Worm (Caenorhabditis elegans) whole organism, L4 larva: ENCODE results near the gene ZK380.6.

Experiments
- F37D6.2 ChIP-seq: sonication (generic microtip); optimal IDR thresholded peaks from 2 replicates; lab custom pipeline; 2016; ENCODE audit warnings: mild to moderate bottlenecking, missing genetic modification characterization, missing compliant biosample characterization
- T20F7.1 ChIP-seq: fragments of 200-800 bp; sonication (Bioruptor generic); optimal IDR thresholded peaks from 2 replicates; lab custom pipeline; 2018; ENCODE audit warnings: mild to moderate bottlenecking, missing genetic modification characterization, missing compliant biosample characterization
- Y105C5A.15 ChIP-seq: fragments of 200-800 bp; sonication (Bioruptor generic); IDR thresholded peaks from 2 replicates; pipeline ENCODE4 v1.3.6; 2022; ENCODE audit warnings: missing genetic modification characterization, missing compliant biosample characterization
- Y48G9A.11 ChIP-seq: fragments of 200-800 bp; sonication (Bioruptor generic); IDR thresholded peaks from 2 replicates; pipeline ENCODE4 v1.3.6; 2022; ENCODE audit warnings: missing genetic modification reagents, missing genetic modification characterization, missing compliant biosample characterization
- Y75B8A.6 ChIP-seq: fragments of 200-800 bp; sonication (Bioruptor generic); IDR thresholded peaks from 2 replicates; pipeline ENCODE4 v1.3.6; 2022; ENCODE audit warnings: missing genetic modification reagents, missing genetic modification characterization, missing compliant biosample characterization
- aha-1 ChIP-seq: fragments of 150-350 bp; peaks from one replicate; lab custom pipeline; 2014; ENCODE audit warnings: missing biosample characterization, missing genetic modification characterization
- ama-1 ChIP-seq: fragments of 150-350 bp; optimal IDR thresholded peaks from 2 replicates; lab custom pipeline; 2014; ENCODE audit warnings: inconsistent platforms, mixed read lengths
- arid-1 ChIP-seq: fragments of 200-800 bp; sonication (Bioruptor generic); conservative IDR thresholded peaks from 2 replicates; pipeline ENCODE4 v1.3.6; 2022; ENCODE audit warnings: missing genetic modification reagents, missing genetic modification characterization, missing compliant biosample characterization
- attf-4 ChIP-seq: sonication (generic microtip); optimal IDR thresholded peaks from 3 replicates; lab custom pipeline; 2017; ENCODE audit warnings: missing biosample characterization, missing genetic modification characterization
- ceh-20 ChIP-seq: fragments of 200-800 bp; sonication (Bioruptor generic); IDR thresholded peaks from 2 replicates; pipeline ENCODE4 v1.3.6; 2022; ENCODE audit warnings: missing genetic modification reagents, missing genetic modification characterization, missing compliant biosample characterization
- ceh-44 ChIP-seq: fragments of 200-800 bp; sonication (Bioruptor generic); IDR thresholded peaks from 2 replicates; pipeline ENCODE4 v1.3.6; 2022; ENCODE audit warnings: missing genetic modification reagents, missing genetic modification characterization, missing compliant biosample characterization
- daf-16 ChIP-seq, 3 experiments: sonication (generic microtip); optimal IDR thresholded peaks; 2 replicates each; lab custom pipeline; 2016 to 2017; ENCODE audit warnings: missing genetic modification characterization in 3 of 3, missing genetic modification reagents in 3 of 3, mild to moderate bottlenecking in 2 of 3, missing compliant biosample characterization in 2 of 3, missing biosample characterization in 1 of 3, moderate library complexity in 1 of 3
- daf-19 ChIP-seq: fragments of 200-800 bp; sonication (Bioruptor generic); conservative IDR thresholded peaks from 2 replicates; pipeline ENCODE4 v1.3.6; 2022; ENCODE audit warnings: missing genetic modification characterization, missing compliant biosample characterization
- daf-8 ChIP-seq: fragments of 200-800 bp; sonication (Bioruptor generic); IDR thresholded peaks from 2 replicates; pipeline ENCODE4 v1.3.6; 2022; ENCODE audit warnings: missing genetic modification characterization, missing compliant biosample characterization
- duxl-1 ChIP-seq: sonication (generic microtip); optimal IDR thresholded peaks from 2 replicates; lab custom pipeline; 2016; ENCODE audit warnings: mild to moderate bottlenecking, missing genetic modification characterization, moderate library complexity, missing compliant biosample characterization; ENCODE audit not compliant: poor library complexity
- egl-27 ChIP-seq: sonication (generic microtip); optimal IDR thresholded peaks from 3 replicates; lab custom pipeline; 2017; ENCODE audit warnings: missing biosample characterization, missing genetic modification reagents, missing genetic modification characterization
- egl-43 ChIP-seq: fragments of 200-800 bp; sonication (Bioruptor generic); IDR thresholded peaks from 2 replicates; pipeline ENCODE4 v1.3.6; 2022; ENCODE audit warnings: missing genetic modification reagents, missing genetic modification characterization, missing compliant biosample characterization
- fos-1 ChIP-seq: fragments of 150-350 bp; optimal IDR thresholded peaks from 2 replicates; lab custom pipeline; 2014; ENCODE audit warnings: missing biosample characterization, missing genetic modification characterization
- gei-8 ChIP-seq: fragments of 200-800 bp; sonication (Bioruptor generic); optimal IDR thresholded peaks from 2 replicates; lab custom pipeline; 2018; ENCODE audit warnings: mild to moderate bottlenecking, missing genetic modification characterization, missing compliant biosample characterization
- hif-1 ChIP-seq, 2 experiments: sonication (generic microtip); optimal IDR thresholded peaks; 2 replicates each; lab custom pipeline; 2016 to 2017; ENCODE audit warnings: missing compliant biosample characterization in 2 of 2, missing genetic modification characterization in 2 of 2, missing genetic modification reagents in 2 of 2, missing genotype in 2 of 2, mild to moderate bottlenecking in 1 of 2
- hlh-11 ChIP-seq: fragments of 200-800 bp; sonication (Bioruptor generic); optimal IDR thresholded peaks from 2 replicates; lab custom pipeline; 2018; ENCODE audit warnings: mild to moderate bottlenecking, missing genetic modification characterization, missing compliant biosample characterization
- lin-29 ChIP-seq: fragments of 200-800 bp; sonication (Bioruptor generic); IDR thresholded peaks from 2 replicates; pipeline ENCODE4 v1.3.6; 2022; ENCODE audit warnings: missing genetic modification reagents, missing genetic modification characterization, missing compliant biosample characterization
- lin-39 ChIP-seq: fragments of 150-350 bp; optimal IDR thresholded peaks from 2 replicates; lab custom pipeline; 2014; ENCODE audit warnings: missing biosample characterization, missing genetic modification reagents, missing genetic modification characterization
- nhr-11 ChIP-seq: fragments of 150-350 bp; optimal IDR thresholded peaks from 2 replicates; lab custom pipeline; 2014; ENCODE audit warnings: missing biosample characterization, missing genetic modification characterization
- nhr-237 ChIP-seq: sonication (generic microtip); optimal IDR thresholded peaks from 2 replicates; lab custom pipeline; 2017; ENCODE audit warnings: missing biosample characterization, missing genetic modification characterization
- nhr-25 ChIP-seq: sonication (generic microtip); optimal IDR thresholded peaks from 2 replicates; lab custom pipeline; 2017; ENCODE audit warnings: missing genetic modification characterization, mild to moderate bottlenecking, missing compliant biosample characterization, antibody characterized with exemption, moderate library complexity, borderline replicate concordance; ENCODE audit not compliant: insufficient read depth
- nhr-28 ChIP-seq: fragments of 150-350 bp; optimal IDR thresholded peaks from 2 replicates; lab custom pipeline; 2014; ENCODE audit warnings: missing biosample characterization, missing genetic modification characterization
- nhr-77 ChIP-seq: fragments of 150-350 bp; optimal IDR thresholded peaks from 2 replicates; lab custom pipeline; 2014; ENCODE audit warnings: missing biosample characterization, missing genetic modification characterization
- php-3 ChIP-seq: fragments of 200-800 bp; sonication (Bioruptor generic); IDR thresholded peaks from 2 replicates; pipeline ENCODE4 v1.3.6; 2022; ENCODE audit warnings: missing genetic modification reagents, missing genetic modification characterization, missing compliant biosample characterization
- pqm-1 ChIP-seq: sonication (generic microtip); optimal IDR thresholded peaks from 2 replicates; lab custom pipeline; 2017; ENCODE audit warnings: missing biosample characterization, missing genetic modification characterization
- rbr-2 ChIP-seq: sonication (generic microtip); optimal IDR thresholded peaks from 2 replicates; lab custom pipeline; 2016; ENCODE audit warnings: missing genotype, missing genetic modification characterization, missing compliant biosample characterization
- saeg-2 ChIP-seq: fragments of 200-800 bp; sonication (Bioruptor generic); IDR thresholded peaks from 2 replicates; pipeline ENCODE4 v1.3.6; 2022; ENCODE audit warnings: missing genetic modification reagents, missing genetic modification characterization, missing compliant biosample characterization
- set-16 ChIP-seq: fragments of 200-800 bp; sonication (Bioruptor generic); IDR thresholded peaks from 2 replicates; pipeline ENCODE4 v1.3.6; 2022; ENCODE audit warnings: missing genetic modification reagents, missing genetic modification characterization, missing compliant biosample characterization
- unc-62 ChIP-seq, 3 experiments: fragments of 150-350 bp in 1 of 3; sonication (generic microtip); optimal IDR thresholded peaks in 2 of 3; peaks in 1 of 3; 1 replicate in 1 of 3; 2 replicates in 2 of 3; lab custom pipeline; 2014 to 2017; ENCODE audit warnings: missing biosample characterization in 3 of 3, missing genetic modification characterization in 3 of 3, missing genetic modification reagents in 3 of 3, missing genotype in 1 of 3
- vab-7 ChIP-seq: fragments of 200-800 bp; sonication (Bioruptor generic); IDR thresholded peaks from 2 replicates; pipeline ENCODE4 v1.3.6; 2022; ENCODE audit warnings: missing genetic modification reagents, missing genetic modification characterization, missing compliant biosample characterization
- zfp-3 ChIP-seq: fragments of 200-800 bp; sonication (Bioruptor generic); conservative IDR thresholded peaks from 2 replicates; pipeline ENCODE4 v1.3.6; 2022; ENCODE audit warnings: missing genetic modification reagents, missing genetic modification characterization, missing compliant biosample characterization
- zip-11 ChIP-seq: fragments of 200-800 bp; sonication (Bioruptor generic); IDR thresholded peaks from 2 replicates; pipeline ENCODE4 v1.3.6; 2022; ENCODE audit warnings: missing genetic modification characterization, missing compliant biosample characterization

The ZK380.6 gene

ce11 chrX:1654146-1654545, at the start of gene ZK380.6:
Gene ZK380.6, plus strand, starts transcription at chrX:1654446.
- TF ChIP-seq lin-29 (GFP tag; lab: Robert Waterston, UW) = no peak
- no peak for TF ChIP-seq nhr-25
- TF ChIP-seq F37D6.2 (tag; lab: Kevin White, UChicago) = no peak
- TF ChIP-seq fos-1 (tag; lab: Kevin White, UChicago) = no peak
- no peak for TF ChIP-seq saeg-2
- TF ChIP-seq gei-8 = no peak
- no peak for TF ChIP-seq attf-4 (tag; lab: Kevin White, UChicago)
- TF ChIP-seq pqm-1 (tag; lab: Kevin White, UChicago) = no peak
- TF ChIP-seq arid-1 (GFP tag; lab: Robert Waterston, UW) = no peak
- no peak for TF ChIP-seq zfp-3 (GFP tag; lab: Robert Waterston, UW)

DNA sequence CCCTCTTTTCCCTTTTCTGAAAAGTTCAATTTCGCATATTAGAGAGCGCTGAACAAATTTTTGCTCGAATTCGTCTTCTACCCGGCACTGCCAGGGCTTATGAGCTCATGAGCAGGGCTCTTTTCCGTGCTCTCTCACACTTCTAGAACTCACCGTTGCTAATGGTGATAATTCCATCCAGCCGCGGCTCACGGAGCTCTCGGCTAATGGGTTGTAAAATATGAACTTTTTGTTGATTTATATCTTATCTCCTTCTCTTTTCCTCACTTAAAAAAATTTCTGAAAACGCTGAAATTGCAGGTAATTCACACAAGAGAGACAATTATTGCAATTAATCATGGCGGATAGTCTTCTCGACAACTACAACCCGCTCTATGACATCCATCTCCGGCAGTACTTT, 49.6 kb upstream of the ZK380.6 start, which contains the start of gene H11E01.3:
H11E01.3 (plus strand) TSS at position 301 of the 400 bp plus-strand sequence.
- TF ChIP-seq ceh-20 (GFP tag; lab: Robert Waterston, UW) = no peak
- no peak for TF ChIP-seq nhr-11 (tag; lab: Kevin White, UChicago)
- TF ChIP-seq daf-19 (GFP tag; lab: Robert Waterston, UW) = no peak
- no peak for TF ChIP-seq vab-7 (GFP tag; lab: Robert Waterston, UW)
- TF ChIP-seq zip-11 (GFP tag; lab: Robert Waterston, UW) = no peak
- TF ChIP-seq lin-39 (tag; lab: Kevin White, UChicago) = no peak
- no peak for TF ChIP-seq ama-1 (lab: Kevin White, UChicago)
- TF ChIP-seq F37D6.2 (tag; lab: Kevin White, UChicago) = no peak
- no peak for TF ChIP-seq php-3
- TF ChIP-seq aha-1 (tag; lab: Kevin White, UChicago) = no peak
- TF ChIP-seq nhr-77 (tag; lab: Kevin White, UChicago) = no peak
- no peak for TF ChIP-seq rbr-2
- TF ChIP-seq hlh-11 = no peak
- no peak for TF ChIP-seq Y105C5A.15 (GFP tag; lab: Robert Waterston, UW)
- TF ChIP-seq Y75B8A.6 = no peak

- TF ChIP-seq egl-43 = peak; percentile 55; the same call in 1 of the 2 replicates
- peak in 1 of 2 experiments; percentile 85 for TF ChIP-seq unc-62 (GFP tag; optimal IDR thresholded peaks at IDR 0.05 in 1 of 2; lab: Kevin White, UChicago)
- TF ChIP-seq unc-62 (tag; optimal IDR thresholded peaks at IDR 0.05; lab: Kevin White, UChicago) = no peak
- no peak for TF ChIP-seq daf-16 (GFP tag; optimal IDR thresholded peaks at IDR 0.05; lab: Kevin White, UChicago)
- no peak for TF ChIP-seq daf-16 (tag; optimal IDR thresholded peaks at IDR 0.05; lab: Kevin White, UChicago)
These were observed 41.3 kb upstream of the ZK380.6 start for ce11 chrX:1612948-1613347.

ce11 chrX:1613860-1614259, 40.4 kb upstream of the ZK380.6 start:
- peak; percentile 30 for TF ChIP-seq aha-1 (tag; lab: Kevin White, UChicago)
- TF ChIP-seq daf-19 (GFP tag; lab: Robert Waterston, UW) = no peak
- no peak for TF ChIP-seq vab-7 (GFP tag; lab: Robert Waterston, UW)
- TF ChIP-seq egl-27 (tag; lab: Kevin White, UChicago) = no peak
- TF ChIP-seq set-16 = peak; percentile 70

- TF ChIP-seq aha-1 (tag; lab: Kevin White, UChicago) (peak; percentile 95), nhr-28 (tag; lab: Kevin White, UChicago) (peak; percentile 2), ceh-44 (GFP tag; lab: Robert Waterston, UW) (no peak), T20F7.1 (GFP tag; lab: Kevin White, UChicago) (no peak), daf-8 (GFP tag; lab: Robert Waterston, UW) (no peak), unc-62 (GFP tag; optimal IDR thresholded peaks at IDR 0.05 in 1 of 2; lab: Kevin White, UChicago) (peak in 1 of 2 experiments; percentile 4), unc-62 (tag; optimal IDR thresholded peaks at IDR 0.05; lab: Kevin White, UChicago) (no peak), attf-4 (tag; lab: Kevin White, UChicago) (no peak), duxl-1 (no peak), hif-1 (tag; optimal IDR thresholded peaks at IDR 0.05; lab: Kevin White, UChicago) (peak in 1 of 2 experiments; percentile 51), Y48G9A.11 (GFP tag; lab: Robert Waterston, UW) (no peak), nhr-237 (no peak), set-16 (peak; percentile 85)
These were observed 33.4 kb upstream of the ZK380.6 start, which contains the start of gene H11E01.2 for ce11 chrX:1620678-1621449. Gene H11E01.2, plus strand, starts transcription at chrX:1621057.
